Fruit fly (Drosophila melanogaster) whole organism, embryonic: ENCODE data around the gene Lsd-1.

Experiments used
- Bgb ChIP-seq: fragments of 200-800 bp; sonication (Bioruptor generic); IDR thresholded peaks from 2 replicates; pipeline ENCODE4 v1.3.6; 2022; ENCODE audit warnings: missing biosample characterization, missing genetic modification characterization; ENCODE audit not compliant: partially characterized antibody
- CG10267 ChIP-seq: fragments of 200-800 bp; sonication (Bioruptor generic); optimal IDR thresholded peaks from 2 replicates; lab custom pipeline; 2018; ENCODE audit warnings: missing biosample characterization, mild to moderate bottlenecking, missing genetic modification characterization, moderate library complexity
- CG10321 ChIP-seq: fragments of 200-800 bp; sonication (Bioruptor generic); IDR thresholded peaks from 2 replicates; pipeline ENCODE4 v1.3.6; 2022; ENCODE audit warnings: missing biosample characterization, missing genetic modification characterization
- CG10959 ChIP-seq: fragments of 200-800 bp; sonication (Bioruptor generic); IDR thresholded peaks from 2 replicates; pipeline ENCODE4 v1.3.6; 2022; ENCODE audit warnings: missing biosample characterization, missing genetic modification characterization
- CG10979 ChIP-seq: fragments of 200-800 bp; sonication (Bioruptor generic); optimal IDR thresholded peaks from 2 replicates; lab custom pipeline; 2018; ENCODE audit warnings: missing biosample characterization, mild to moderate bottlenecking, missing genetic modification characterization, moderate library complexity
- CG11504 ChIP-seq: fragments of 200-800 bp; sonication (Bioruptor generic); optimal IDR thresholded peaks from 3 replicates; lab custom pipeline; 2019; ENCODE audit warnings: missing biosample characterization, mild to moderate bottlenecking, missing genetic modification characterization, moderate library complexity
- CG12236 ChIP-seq: fragments of 200-800 bp; sonication (Bioruptor generic); optimal IDR thresholded peaks from 2 replicates; lab custom pipeline; 2016; ENCODE audit warnings: missing biosample characterization, missing genetic modification characterization
- CG14860 ChIP-seq: fragments of 200-800 bp; sonication (Bioruptor generic); IDR thresholded peaks from 3 replicates; pipeline ENCODE4 v1.3.6; 2022; ENCODE audit warnings: missing biosample characterization, missing genetic modification characterization; ENCODE audit not compliant: partially characterized antibody
- CG15601 ChIP-seq: fragments of 200-800 bp; sonication (Bioruptor generic); optimal IDR thresholded peaks from 3 replicates; lab custom pipeline; 2019; ENCODE audit warnings: missing biosample characterization, mild to moderate bottlenecking, missing genetic modification characterization, moderate library complexity
- CG18262 ChIP-seq: fragments of 200-800 bp; optimal IDR thresholded peaks from 3 replicates; lab custom pipeline; 2019; ENCODE audit warnings: missing biosample characterization, mild to moderate bottlenecking, missing genetic modification characterization, moderate library complexity
- CG18619 ChIP-seq: fragments of 200-800 bp; sonication (Bioruptor generic); optimal IDR thresholded peaks from 3 replicates; lab custom pipeline; 2017; ENCODE audit warnings: missing biosample characterization, mild to moderate bottlenecking, missing genetic modification characterization
- CG2129 ChIP-seq: fragments of 200-800 bp; sonication (Bioruptor generic); IDR thresholded peaks from 2 replicates; pipeline ENCODE4 v1.3.6; 2022; ENCODE audit warnings: missing biosample characterization, missing genetic modification characterization; ENCODE audit not compliant: partially characterized antibody
- CG33213 ChIP-seq: fragments of 200-800 bp; sonication (Bioruptor generic); optimal IDR thresholded peaks from 3 replicates; lab custom pipeline; 2016; ENCODE audit warnings: missing biosample characterization, missing genetic modification characterization
- CG3407 ChIP-seq: fragments of 200-800 bp; sonication (Bioruptor generic); optimal IDR thresholded peaks from 2 replicates; lab custom pipeline; 2018; ENCODE audit warnings: missing biosample characterization, mild to moderate bottlenecking, missing genetic modification characterization
- CG6654 ChIP-seq: fragments of 200-800 bp; sonication (Bioruptor generic); optimal IDR thresholded peaks from 2 replicates; lab custom pipeline; 2017; ENCODE audit warnings: missing biosample characterization, mild to moderate bottlenecking, missing genetic modification characterization
- CG7745 ChIP-seq: fragments of 200-800 bp; sonication (Bioruptor generic); optimal IDR thresholded peaks from 2 replicates; lab custom pipeline; 2018; ENCODE audit warnings: missing biosample characterization, mild to moderate bottlenecking, missing genetic modification characterization, moderate library complexity
- CG7786 ChIP-seq: fragments of 200-800 bp; sonication (Bioruptor generic); optimal IDR thresholded peaks from 2 replicates; lab custom pipeline; 2016; ENCODE audit warnings: missing biosample characterization, missing genetic modification characterization
- CG7963 ChIP-seq: fragments of 200-800 bp; sonication (Bioruptor generic); IDR thresholded peaks from 3 replicates; pipeline ENCODE4 v1.3.6; 2022; ENCODE audit warnings: missing biosample characterization, missing genetic modification characterization; ENCODE audit not compliant: partially characterized antibody
- CG8359 ChIP-seq: fragments of 200-800 bp; sonication (Bioruptor generic); optimal IDR thresholded peaks from 2 replicates; lab custom pipeline; 2017; ENCODE audit warnings: missing biosample characterization, mild to moderate bottlenecking, missing genetic modification characterization, borderline replicate concordance
- CG8478 ChIP-seq: fragments of >200 bp; optimal IDR thresholded peaks from 2 replicates; lab custom pipeline; 2018
- CG9609 ChIP-seq: fragments of 200-800 bp; sonication (Bioruptor generic); optimal IDR thresholded peaks from 3 replicates; lab custom pipeline; 2016; ENCODE audit warnings: missing biosample characterization, missing genetic modification characterization
- Dad ChIP-seq: fragments of 200-800 bp; sonication (Bioruptor generic); optimal IDR thresholded peaks from 3 replicates; lab custom pipeline; 2016; ENCODE audit warnings: missing biosample characterization, missing genetic modification characterization
- Dip2 ChIP-seq: fragments of 200-800 bp; sonication (Bioruptor generic); IDR thresholded peaks from 2 replicates; pipeline ENCODE4 v1.3.6; 2022; ENCODE audit warnings: missing biosample characterization, missing genetic modification characterization
- Drgx ChIP-seq: fragments of 200-800 bp; sonication (Bioruptor generic); IDR thresholded peaks from 2 replicates; pipeline ENCODE4 v1.3.6; 2022; ENCODE audit warnings: missing biosample characterization, missing genetic modification characterization
- Fer2 ChIP-seq: fragments of 200-800 bp; sonication (Bioruptor generic); optimal IDR thresholded peaks from 2 replicates; lab custom pipeline; 2018; ENCODE audit warnings: missing biosample characterization, mild to moderate bottlenecking, missing genetic modification characterization, moderate library complexity
- GATAe ChIP-seq: fragments of 200-800 bp; sonication (Bioruptor generic); conservative IDR thresholded peaks from 2 replicates; pipeline ENCODE4 v1.3.6; 2022; ENCODE audit warnings: missing biosample characterization, missing genetic modification characterization
- Hr51 ChIP-seq, 2 experiments: fragments of 200-800 bp; sonication (Bioruptor generic); optimal IDR thresholded peaks; 2 replicates in 1 of 2; 3 replicates in 1 of 2; lab custom pipeline; 2016 to 2018; ENCODE audit warnings: missing biosample characterization in 2 of 2, missing genetic modification characterization in 2 of 2, mild to moderate bottlenecking in 1 of 2, moderate library complexity in 1 of 2
- Jarid2 ChIP-seq: fragments of 200-800 bp; sonication (Bioruptor generic); optimal IDR thresholded peaks from 3 replicates; lab custom pipeline; 2017; ENCODE audit warnings: mild to moderate bottlenecking, missing biosample characterization, missing genetic modification reagents, missing genetic modification characterization
- MESR4 ChIP-seq: fragments of 200-800 bp; sonication (Bioruptor generic); optimal IDR thresholded peaks from 2 replicates; lab custom pipeline; 2018; ENCODE audit warnings: missing biosample characterization, mild to moderate bottlenecking, missing genetic modification characterization, moderate library complexity
- NFAT ChIP-seq: fragments of 200-800 bp; sonication (Bioruptor generic); IDR thresholded peaks from 2 replicates; pipeline ENCODE4 v1.3.6; 2022; ENCODE audit warnings: missing biosample characterization, missing genetic modification characterization
- PHDP ChIP-seq: fragments of 200-800 bp; sonication (Bioruptor generic); optimal IDR thresholded peaks from 3 replicates; lab custom pipeline; 2018; ENCODE audit warnings: missing biosample characterization, mild to moderate bottlenecking, missing genetic modification characterization, moderate library complexity
- Stat92E ChIP-seq, 3 experiments: fragments of >200 bp in 2 of 3; fragments of 200-800 bp in 1 of 3; sonication (Bioruptor generic) in 1 of 3; optimal IDR thresholded peaks; 2 replicates each; lab custom pipeline; 2017 to 2019; ENCODE audit warnings: missing biosample characterization in 3 of 3, missing genetic modification characterization in 3 of 3, mild to moderate bottlenecking in 1 of 3, moderate library complexity in 1 of 3
- ap ChIP-seq: fragments of 200-800 bp; sonication (Bioruptor generic); IDR thresholded peaks from 2 replicates; pipeline ENCODE4 v1.3.6; 2022; ENCODE audit warnings: missing biosample characterization, missing genetic modification characterization
- chif ChIP-seq, 2 experiments: fragments of 200-800 bp; sonication (Bioruptor generic); optimal IDR thresholded peaks; 3 replicates each; lab custom pipeline; 2016; ENCODE audit warnings: missing biosample characterization in 2 of 2, missing genetic modification characterization in 2 of 2
- chm ChIP-seq: fragments of 200-800 bp; sonication (Bioruptor generic); IDR thresholded peaks from 2 replicates; pipeline ENCODE4 v1.3.6; 2022; ENCODE audit warnings: missing biosample characterization, missing genetic modification characterization
- crol ChIP-seq: fragments of 200-800 bp; sonication (Bioruptor generic); IDR thresholded peaks from 2 replicates; pipeline ENCODE4 v1.3.6; 2022; ENCODE audit warnings: missing biosample characterization, missing genetic modification characterization
- crp ChIP-seq, 2 experiments: fragments of 200-800 bp; sonication (Bioruptor generic); optimal IDR thresholded peaks; 2 replicates in 1 of 2; 3 replicates in 1 of 2; lab custom pipeline; 2017; ENCODE audit warnings: missing biosample characterization in 2 of 2, missing genetic modification characterization in 2 of 2, mild to moderate bottlenecking in 1 of 2, moderate library complexity in 1 of 2
- dan ChIP-seq: fragments of 200-800 bp; sonication (Bioruptor generic); IDR thresholded peaks from 2 replicates; pipeline ENCODE4 v1.3.6; 2022; ENCODE audit warnings: missing biosample characterization, missing genetic modification characterization
- dati ChIP-seq: fragments of 200-800 bp; sonication (Bioruptor generic); IDR thresholded peaks from 2 replicates; pipeline ENCODE4 v1.3.6; 2022; ENCODE audit warnings: missing biosample characterization, missing genetic modification characterization
- dmrt99B ChIP-seq: fragments of 200-800 bp; sonication (Bioruptor generic); optimal IDR thresholded peaks from 2 replicates; lab custom pipeline; 2018; ENCODE audit warnings: missing biosample characterization, mild to moderate bottlenecking, missing genetic modification characterization, moderate library complexity
- fd96Cb ChIP-seq: fragments of 200-800 bp; sonication (Bioruptor generic); optimal IDR thresholded peaks from 2 replicates; lab custom pipeline; 2018; ENCODE audit warnings: missing biosample characterization, mild to moderate bottlenecking, missing genetic modification characterization, moderate library complexity
- gce ChIP-seq: fragments of 200-800 bp; sonication (Bioruptor generic); IDR thresholded peaks from 3 replicates; pipeline ENCODE4 v1.3.6; 2022; ENCODE audit warnings: missing biosample characterization, missing genetic modification characterization
- her ChIP-seq: fragments of 200-800 bp; sonication (Bioruptor generic); optimal IDR thresholded peaks from 2 replicates; lab custom pipeline; 2016; ENCODE audit warnings: missing biosample characterization, missing genetic modification characterization
- ind ChIP-seq: fragments of 200-800 bp; sonication (Bioruptor generic); optimal IDR thresholded peaks from 3 replicates; lab custom pipeline; 2016; ENCODE audit warnings: missing biosample characterization, missing genetic modification characterization
- lola ChIP-seq, 3 experiments: fragments of >200 bp in 2 of 3; fragments of 200-800 bp in 1 of 3; sonication (Bioruptor generic) in 1 of 3; optimal IDR thresholded peaks; 2 replicates each; lab custom pipeline; 2017 to 2019; ENCODE audit warnings: missing biosample characterization in 3 of 3, missing genetic modification characterization in 3 of 3, mild to moderate bottlenecking in 1 of 3, moderate library complexity in 1 of 3
- nmo ChIP-seq: fragments of 200-800 bp; sonication (Bioruptor generic); optimal IDR thresholded peaks from 2 replicates; lab custom pipeline; 2018; ENCODE audit warnings: missing biosample characterization, mild to moderate bottlenecking, missing genetic modification characterization, moderate library complexity
- onecut ChIP-seq: fragments of 200-800 bp; sonication (Bioruptor generic); IDR thresholded peaks from 2 replicates; pipeline ENCODE4 v1.3.6; 2022; ENCODE audit warnings: missing biosample characterization, missing genetic modification characterization
- sd ChIP-seq: fragments of 200-800 bp; sonication (Bioruptor generic); optimal IDR thresholded peaks from 3 replicates; lab custom pipeline; 2018; ENCODE audit warnings: missing biosample characterization, mild to moderate bottlenecking, missing genetic modification characterization, moderate library complexity
- zen2 ChIP-seq: fragments of 200-800 bp; sonication (Bioruptor generic); IDR thresholded peaks from 3 replicates; pipeline ENCODE4 v1.3.6; 2022; ENCODE audit warnings: missing biosample characterization, missing genetic modification characterization; ENCODE audit not compliant: partially characterized antibody

The Lsd-1 gene

DNA sequence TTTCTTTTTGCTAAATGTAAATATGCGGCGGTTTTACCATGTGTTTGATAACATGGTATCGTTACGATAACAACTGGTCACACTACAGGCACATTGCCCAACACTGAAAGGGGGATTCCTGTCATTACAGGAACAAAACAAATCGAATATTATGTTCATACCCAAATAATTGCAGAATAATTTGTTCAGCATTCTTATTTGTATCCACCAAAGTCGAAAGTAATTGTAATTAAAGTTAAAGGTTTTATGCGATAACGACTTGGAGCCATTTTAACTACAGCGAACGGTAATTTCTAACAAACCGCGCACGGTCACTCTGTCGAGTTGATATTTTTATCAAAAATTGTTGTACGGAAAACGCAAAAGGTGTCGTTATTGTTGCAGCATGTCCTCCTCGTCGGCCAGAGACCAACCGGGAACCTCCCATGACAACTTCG lies 3.8 kb downstream of the Lsd-1 start, which contains the start of the genes CG10214 and CG10375 (continued):
- peak; percentile 71 for TF ChIP-seq sd (tag; lab: Kevin White, UChicago)
- TF ChIP-seq Stat92E (GFP tag; optimal IDR thresholded peaks at IDR 0.05; lab: Kevin White, UChicago): no peak
- TF ChIP-seq CG2129 (GFP tag; lab: Robert Waterston, UW): 0 out of 2 replicates have a peak, but pooled peaks have one; percentile 19
- no peak for TF ChIP-seq CG3407 (GFP tag; lab: Kevin White, UChicago)
- TF ChIP-seq CG8478 (lab: Kevin White, UChicago): no peak
- peak; percentile 60 for TF ChIP-seq GATAe (GFP tag; lab: Robert Waterston, UW)
- TF ChIP-seq CG12236 (GFP tag; lab: Kevin White, UChicago): peak; percentile 13
- TF ChIP-seq Dip2: no peak
- no peak for TF ChIP-seq NFAT (GFP tag; lab: Robert Waterston, UW)
- peak; percentile 87 for TF ChIP-seq CG33213
- TF ChIP-seq lola (GFP tag; optimal IDR thresholded peaks at IDR 0.05; lab: Kevin White, UChicago): peak in 1 of 3 experiments; percentile 64
- no peak for TF ChIP-seq Jarid2
- no peak for TF ChIP-seq dati
- no peak for TF ChIP-seq zen2 (GFP tag; lab: Robert Waterston, UW)
- peak; percentile 66 for TF ChIP-seq CG15601 (tag; lab: Kevin White, UChicago)
- no peak for TF ChIP-seq CG7963 (GFP tag; lab: Robert Waterston, UW)
- peak in 1 of 2 experiments; percentile 68 for TF ChIP-seq Hr51 (GFP tag; optimal IDR thresholded peaks at IDR 0.05; lab: Kevin White, UChicago)
- TF ChIP-seq CG10321 (GFP tag; lab: Robert Waterston, UW): no peak
- TF ChIP-seq CG6654: no peak
- TF ChIP-seq Dad (GFP tag; lab: Kevin White, UChicago): peak; percentile 77
- peak; percentile 46 for TF ChIP-seq dmrt99B (tag; lab: Kevin White, UChicago)
- TF ChIP-seq CG8359 (GFP tag; lab: Kevin White, UChicago): no peak
- peak; percentile 64 for TF ChIP-seq CG18262 (tag; lab: Kevin White, UChicago)
- TF ChIP-seq fd96Cb: peak; percentile 26
- no peak for TF ChIP-seq chm
- peak; percentile 53 for TF ChIP-seq CG18619
- no peak for TF ChIP-seq ap (GFP tag; lab: Robert Waterston, UW)
- TF ChIP-seq CG11504 (tag; lab: Kevin White, UChicago): no peak
- TF ChIP-seq nmo (GFP tag; lab: Kevin White, UChicago): peak; percentile 83
- TF ChIP-seq Bgb (GFP tag; lab: Robert Waterston, UW): no peak; the same call in 1 of the 2 replicates
- TF ChIP-seq MESR4: peak; percentile 83
- TF ChIP-seq onecut (GFP tag; lab: Robert Waterston, UW): no peak
- TF ChIP-seq dan (GFP tag; lab: Robert Waterston, UW): no peak
- TF ChIP-seq CG14860: 0 out of 3 replicates have a peak, but pooled peaks have one; percentile 18
- peak; percentile 80 to 82 for TF ChIP-seq chif (GFP tag; optimal IDR thresholded peaks at IDR 0.05; lab: Kevin White, UChicago)
- peak in 1 of 2 experiments; percentile 78 for TF ChIP-seq crp (GFP tag; optimal IDR thresholded peaks at IDR 0.05; lab: Kevin White, UChicago)
- peak; percentile 71 for TF ChIP-seq PHDP (tag; lab: Kevin White, UChicago)
- peak; percentile 47; the same call in 1 of the 2 replicates for TF ChIP-seq Drgx (GFP tag; lab: Robert Waterston, UW)
- TF ChIP-seq ind (GFP tag; lab: Kevin White, UChicago): peak; percentile 80
- peak; percentile 32 for TF ChIP-seq Fer2 (tag; lab: Kevin White, UChicago)
- peak; percentile 82 for TF ChIP-seq her (GFP tag; lab: Kevin White, UChicago)
- peak; percentile 99 for TF ChIP-seq CG10267
- peak; percentile 64 for TF ChIP-seq CG10979 (tag; lab: Kevin White, UChicago)
- peak; percentile 81 for TF ChIP-seq CG7786
- peak; percentile 76 for TF ChIP-seq CG9609 (GFP tag; lab: Kevin White, UChicago)
- TF ChIP-seq crol (GFP tag; lab: Robert Waterston, UW): no peak
- TF ChIP-seq CG10959 (GFP tag; lab: Robert Waterston, UW): peak; percentile 23; the same call in 1 of the 2 replicates
- no peak; the same call in 2 of the 3 replicates for TF ChIP-seq gce (GFP tag; lab: Robert Waterston, UW)
- no peak for TF ChIP-seq CG7745 (tag; lab: Kevin White, UChicago)
